Worm (Caenorhabditis elegans) whole organism, L4 larva: ENCODE data around the gene plpp-1.3.

Experiments used
- egl-43 ChIP-seq: fragments of 200-800 bp; sonication (Bioruptor generic); IDR thresholded peaks from 2 replicates; pipeline ENCODE4 v1.3.6; 2022; ENCODE audit warnings: missing genetic modification reagents, missing genetic modification characterization, missing compliant biosample characterization
- lin-15B ChIP-seq: fragments of 150-350 bp; sonication (generic microtip); optimal IDR thresholded peaks from 3 replicates; lab custom pipeline; 2014; ENCODE audit warnings: missing biosample characterization, missing genetic modification characterization
- lin-39 ChIP-seq: fragments of 150-350 bp; optimal IDR thresholded peaks from 2 replicates; lab custom pipeline; 2014; ENCODE audit warnings: missing biosample characterization, missing genetic modification reagents, missing genetic modification characterization
- mdl-1 ChIP-seq, 2 experiments: fragments of 150-350 bp in 1 of 2; sonication (generic microtip) in 1 of 2; optimal IDR thresholded peaks; 2 replicates each; lab custom pipeline; 2014 to 2017; ENCODE audit warnings: missing biosample characterization in 2 of 2, missing genetic modification characterization in 2 of 2
- mep-1 ChIP-seq: fragments of 150-350 bp; sonication (generic microtip); optimal IDR thresholded peaks from 3 replicates; lab custom pipeline; 2014; ENCODE audit warnings: missing biosample characterization, missing genetic modification characterization
- nhr-11 ChIP-seq: fragments of 150-350 bp; optimal IDR thresholded peaks from 2 replicates; lab custom pipeline; 2014; ENCODE audit warnings: missing biosample characterization, missing genetic modification characterization
- unc-62 ChIP-seq, 3 experiments: fragments of 150-350 bp in 1 of 3; sonication (generic microtip); optimal IDR thresholded peaks in 2 of 3; peaks in 1 of 3; 1 replicate in 1 of 3; 2 replicates in 2 of 3; lab custom pipeline; 2014 to 2017; ENCODE audit warnings: missing biosample characterization in 3 of 3, missing genetic modification characterization in 3 of 3, missing genetic modification reagents in 3 of 3, missing genotype in 1 of 3

- TF ChIP-seq egl-43 (GFP tag; lab: Robert Waterston, UW) (no peak), lin-15B (tag; lab: Kevin White, UChicago) (no peak), nhr-11 (tag; lab: Kevin White, UChicago) (no peak), unc-62 (GFP tag; optimal IDR thresholded peaks at IDR 0.05 in 1 of 2; lab: Kevin White, UChicago) (no peak), unc-62 (tag; optimal IDR thresholded peaks at IDR 0.05; lab: Kevin White, UChicago) (no peak), mep-1 (no peak), lin-39 (tag; lab: Kevin White, UChicago) (no peak), mdl-1 (tag; optimal IDR thresholded peaks at IDR 0.05; lab: Kevin White, UChicago) (no peak)
Observed at ce11 chrX:10721954-10722353, 26.8 kb downstream of the plpp-1.3 start, which contains the start of gene mbr-1.
